Worm (Caenorhabditis elegans) whole organism, late embryonic: ENCODE data around the gene vha-15.

Source experiments
- F13H6.1 ChIP-seq: sonication (generic microtip); optimal IDR thresholded peaks from 2 replicates; lab custom pipeline; 2016; ENCODE audit warnings: missing genetic modification characterization, missing compliant biosample characterization
- K09A11.1 ChIP-seq: sonication (generic microtip); optimal IDR thresholded peaks from 2 replicates; lab custom pipeline; 2017; ENCODE audit warnings: antibody characterized with exemption, mild to moderate bottlenecking, missing genetic modification characterization, missing compliant biosample characterization; ENCODE audit not compliant: insufficient read depth
- T23F11.4 ChIP-seq: fragments of 200-800 bp; sonication (Bioruptor generic); optimal IDR thresholded peaks from 2 replicates; lab custom pipeline; 2018; ENCODE audit warnings: mild to moderate bottlenecking, missing genetic modification characterization, missing compliant biosample characterization
- Y22D7AL.16 ChIP-seq: sonication (generic microtip); optimal IDR thresholded peaks from 2 replicates; lab custom pipeline; 2016; ENCODE audit warnings: missing genetic modification characterization, missing compliant biosample characterization
- ahr-1 ChIP-seq: sonication (generic microtip); optimal IDR thresholded peaks from 2 replicates; lab custom pipeline; 2016; ENCODE audit warnings: missing genetic modification characterization, missing compliant biosample characterization
- ceh-14 ChIP-seq: sonication (generic microtip); optimal IDR thresholded peaks from 2 replicates; lab custom pipeline; 2016; ENCODE audit warnings: missing genotype, missing genetic modification characterization, missing compliant biosample characterization
- ceh-18 ChIP-seq: sonication (generic microtip); optimal IDR thresholded peaks from 2 replicates; lab custom pipeline; 2016; ENCODE audit warnings: missing genetic modification characterization, missing compliant biosample characterization
- ceh-2 ChIP-seq: sonication (generic microtip); optimal IDR thresholded peaks from 2 replicates; lab custom pipeline; 2016; ENCODE audit warnings: missing genotype, missing genetic modification characterization, missing compliant biosample characterization
- ceh-30 ChIP-seq: fragments of 150-350 bp; optimal IDR thresholded peaks from 2 replicates; lab custom pipeline; 2014; ENCODE audit warnings: missing biosample characterization, missing genetic modification characterization
- ceh-31 ChIP-seq: sonication (generic microtip); optimal IDR thresholded peaks from 2 replicates; lab custom pipeline; 2016; ENCODE audit warnings: missing genetic modification characterization, missing compliant biosample characterization
- ceh-34 ChIP-seq: sonication (generic microtip); optimal IDR thresholded peaks from 2 replicates; lab custom pipeline; 2016; ENCODE audit warnings: mild to moderate bottlenecking, missing genetic modification characterization, missing compliant biosample characterization
- ceh-9 ChIP-seq: sonication (generic microtip); optimal IDR thresholded peaks from 2 replicates; lab custom pipeline; 2016; ENCODE audit warnings: mild to moderate bottlenecking, missing genetic modification characterization, inconsistent platforms, missing compliant biosample characterization
- dve-1 ChIP-seq: sonication (generic microtip); optimal IDR thresholded peaks from 2 replicates; lab custom pipeline; 2017; ENCODE audit warnings: antibody characterized with exemption, mild to moderate bottlenecking, missing genetic modification characterization, missing compliant biosample characterization
- elt-2 ChIP-seq: sonication (generic microtip); optimal IDR thresholded peaks from 2 replicates; lab custom pipeline; 2016; ENCODE audit warnings: missing genetic modification reagents, missing genetic modification characterization, missing compliant biosample characterization
- fax-1 ChIP-seq: sonication (generic microtip); optimal IDR thresholded peaks from 2 replicates; lab custom pipeline; 2016; ENCODE audit warnings: missing genotype, missing genetic modification characterization, missing compliant biosample characterization
- fkh-10 ChIP-seq: fragments of 150-350 bp; optimal IDR thresholded peaks from 2 replicates; lab custom pipeline; 2014; ENCODE audit warnings: missing biosample characterization, missing genetic modification reagents, missing genetic modification characterization
- hlh-15 ChIP-seq: sonication (generic microtip); optimal IDR thresholded peaks from 2 replicates; lab custom pipeline; 2016; ENCODE audit warnings: missing genetic modification characterization, missing compliant biosample characterization
- hlh-8 ChIP-seq: sonication (generic microtip); optimal IDR thresholded peaks from 2 replicates; lab custom pipeline; 2016; ENCODE audit warnings: missing genotype, missing genetic modification characterization, missing compliant biosample characterization
- lin-11 ChIP-seq: fragments of 200-800 bp; sonication (Bioruptor generic); optimal IDR thresholded peaks from 2 replicates; lab custom pipeline; 2018; ENCODE audit warnings: mild to moderate bottlenecking, missing genetic modification characterization, missing compliant biosample characterization
- madf-2 ChIP-seq: sonication (generic microtip); optimal IDR thresholded peaks from 2 replicates; lab custom pipeline; 2017; ENCODE audit warnings: missing genetic modification characterization, missing compliant biosample characterization
- mec-3 ChIP-seq: sonication (generic microtip); optimal IDR thresholded peaks from 2 replicates; lab custom pipeline; 2016; ENCODE audit warnings: borderline replicate concordance, missing genetic modification characterization, missing compliant biosample characterization
- nhr-11 ChIP-seq: fragments of 150-350 bp; optimal IDR thresholded peaks from 2 replicates; lab custom pipeline; 2014; ENCODE audit warnings: missing biosample characterization, missing genetic modification characterization
- pag-3 ChIP-seq: sonication (generic microtip); optimal IDR thresholded peaks from 2 replicates; lab custom pipeline; 2016; ENCODE audit warnings: missing compliant biosample characterization, missing genetic modification characterization, borderline replicate concordance
- pat-9 ChIP-seq: fragments of 200-800 bp; sonication (Bioruptor generic); optimal IDR thresholded peaks from 2 replicates; lab custom pipeline; 2018; ENCODE audit warnings: mild to moderate bottlenecking, missing genetic modification characterization, moderate library complexity, missing compliant biosample characterization
- pax-1 ChIP-seq: fragments of 150-350 bp; optimal IDR thresholded peaks from 2 replicates; lab custom pipeline; 2014; ENCODE audit warnings: missing biosample characterization, missing genetic modification characterization
- pha-4 ChIP-seq: fragments of 150-350 bp; optimal IDR thresholded peaks from 2 replicates; lab custom pipeline; 2018; ENCODE audit warnings: missing biosample characterization, missing genetic modification reagents, missing genetic modification characterization
- pqm-1 ChIP-seq: sonication (generic microtip); optimal IDR thresholded peaks from 2 replicates; lab custom pipeline; 2016; ENCODE audit warnings: missing genetic modification characterization, missing compliant biosample characterization
- pros-1 ChIP-seq: fragments of 150-350 bp; optimal IDR thresholded peaks from 2 replicates; lab custom pipeline; 2014; ENCODE audit warnings: missing biosample characterization, missing genetic modification reagents, missing genetic modification characterization
- sdc-2 ChIP-seq: sonication (generic microtip); optimal IDR thresholded peaks from 2 replicates; lab custom pipeline; 2016; ENCODE audit warnings: missing genotype, missing genetic modification characterization, missing compliant biosample characterization
- sox-2 ChIP-seq: fragments of 200-800 bp; sonication (Bioruptor generic); IDR thresholded peaks from 2 replicates; pipeline ENCODE4 v1.3.6; 2022; ENCODE audit warnings: missing genetic modification reagents, missing genetic modification characterization, missing compliant biosample characterization
- syd-9 ChIP-seq: sonication (generic microtip); optimal IDR thresholded peaks from 2 replicates; lab custom pipeline; 2016; ENCODE audit warnings: mild to moderate bottlenecking, missing genetic modification characterization, moderate library complexity, missing compliant biosample characterization
- tbx-2 ChIP-seq: sonication (generic microtip); optimal IDR thresholded peaks from 2 replicates; lab custom pipeline; 2016; ENCODE audit warnings: missing genetic modification characterization, missing compliant biosample characterization
- tbx-7 ChIP-seq: sonication (generic microtip); optimal IDR thresholded peaks from 2 replicates; lab custom pipeline; 2016; ENCODE audit warnings: missing genotype, missing genetic modification characterization, missing compliant biosample characterization
- ttx-3 ChIP-seq: sonication (generic microtip); optimal IDR thresholded peaks from 2 replicates; lab custom pipeline; 2016; ENCODE audit warnings: missing genetic modification reagents, missing genetic modification characterization, missing compliant biosample characterization
- unc-42 ChIP-seq: sonication (generic microtip); optimal IDR thresholded peaks from 2 replicates; lab custom pipeline; 2016; ENCODE audit warnings: missing genotype, missing genetic modification characterization, missing compliant biosample characterization
- unc-55 ChIP-seq: sonication (generic microtip); optimal IDR thresholded peaks from 2 replicates; lab custom pipeline; 2017; ENCODE audit warnings: missing biosample characterization, missing genetic modification reagents, missing genetic modification characterization

vha-15 gene

ce11 chrX:2266777-2267176 lies 29.1 kb downstream of the vha-15 start:
- TF ChIP-seq unc-42 (tag; lab: Kevin White, UChicago) (peak; percentile 19), sdc-2 (tag; lab: Kevin White, UChicago) (no peak), pqm-1 (tag; lab: Kevin White, UChicago) (no peak)

DNA sequence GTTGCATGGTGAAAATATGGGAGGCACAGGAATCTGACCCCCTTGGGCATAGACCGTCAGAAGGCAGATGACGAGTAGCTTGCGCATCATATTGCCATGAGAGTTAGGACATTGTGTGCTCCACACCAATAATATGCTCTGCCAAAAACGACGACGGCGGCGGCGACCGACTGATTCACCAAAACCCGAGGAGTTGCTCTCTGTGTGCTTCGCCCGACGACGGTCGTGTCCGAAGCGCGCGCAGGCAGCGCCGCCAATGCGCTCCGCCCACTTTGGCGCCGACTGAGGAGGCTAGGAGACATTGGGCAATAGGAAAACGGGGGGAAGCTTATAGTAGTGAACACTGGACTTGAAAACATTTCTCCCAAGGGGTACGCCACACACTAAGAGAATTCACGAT lies 30.2 kb downstream of the vha-15 start, which contains the start of gene AH9.6:
AH9.6 (minus strand) TSS at position 183 of the 400 bp plus-strand sequence.
- TF ChIP-seq lin-11 (tag; lab: Kevin White, UChicago), result no peak
- TF ChIP-seq fax-1 (tag; lab: Kevin White, UChicago), result no peak
- no peak for TF ChIP-seq unc-42 (tag; lab: Kevin White, UChicago)
- no peak for TF ChIP-seq mec-3 (tag; lab: Kevin White, UChicago)
- no peak for TF ChIP-seq nhr-11
- no peak for TF ChIP-seq fkh-10
- no peak for TF ChIP-seq T23F11.4 (GFP tag; lab: Kevin White, UChicago)
- TF ChIP-seq elt-2 (tag; lab: Kevin White, UChicago), result no peak
- no peak for TF ChIP-seq pag-3 (tag; lab: Kevin White, UChicago)

DNA sequence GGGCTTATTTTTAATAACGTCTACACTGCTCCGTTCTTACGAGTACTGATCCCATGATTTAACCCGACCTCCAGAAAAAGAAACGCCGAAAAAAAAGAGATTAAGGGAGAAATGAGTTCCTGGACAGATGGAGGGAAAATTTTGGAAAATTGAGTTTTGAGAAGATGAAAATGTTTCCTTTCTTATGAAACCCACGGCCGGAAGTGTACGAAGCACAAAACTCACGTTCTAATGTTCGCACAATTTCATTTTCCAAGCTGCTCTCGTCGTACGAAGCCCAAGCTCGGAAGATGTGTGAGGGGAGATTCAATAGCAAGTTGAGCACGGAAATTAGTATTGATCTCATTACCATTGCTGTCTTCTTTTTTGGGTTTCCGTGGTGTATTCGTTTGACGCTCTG lies 33.7 kb downstream of the vha-15 start:
- peak; percentile 70 for TF ChIP-seq unc-42 (tag; lab: Kevin White, UChicago)
- TF ChIP-seq hlh-8 (tag; lab: Kevin White, UChicago), result no peak

DNA sequence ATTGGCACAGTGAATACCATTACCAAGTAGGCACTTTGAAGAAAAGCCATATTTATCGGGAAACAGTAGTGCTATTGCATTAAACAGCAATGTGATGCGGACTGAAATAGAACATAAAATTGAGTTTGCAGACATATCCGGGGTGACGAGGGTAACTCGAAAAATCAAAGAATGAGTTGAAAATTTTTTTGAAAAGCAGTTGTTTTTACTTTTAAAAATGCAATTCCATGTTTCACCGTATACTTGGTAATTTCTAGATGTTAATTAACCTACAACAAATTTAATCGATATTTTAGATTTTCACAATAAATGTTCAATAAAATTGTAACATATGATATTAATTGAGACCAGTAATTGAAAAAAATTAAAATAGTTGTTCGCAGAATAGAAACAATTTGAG lies 36.5 kb downstream of the vha-15 start, which contains the start of gene AH9.4:
AH9.4 (minus strand) TSS at position 101 of the 400 bp plus-strand sequence.
- TF ChIP-seq sox-2 (no peak), hlh-15 (tag; lab: Kevin White, UChicago) (no peak), unc-55 (GFP tag; lab: Kevin White, UChicago) (no peak), pax-1 (tag; lab: Kevin White, UChicago) (no peak), ahr-1 (no peak), tbx-7 (tag; lab: Kevin White, UChicago) (no peak), ceh-18 (tag; lab: Kevin White, UChicago) (no peak), syd-9 (tag; lab: Kevin White, UChicago) (no peak), pqm-1 (tag; lab: Kevin White, UChicago) (no peak), ceh-14 (no peak), mec-3 (tag; lab: Kevin White, UChicago) (no peak), dve-1 (no peak)

DNA sequence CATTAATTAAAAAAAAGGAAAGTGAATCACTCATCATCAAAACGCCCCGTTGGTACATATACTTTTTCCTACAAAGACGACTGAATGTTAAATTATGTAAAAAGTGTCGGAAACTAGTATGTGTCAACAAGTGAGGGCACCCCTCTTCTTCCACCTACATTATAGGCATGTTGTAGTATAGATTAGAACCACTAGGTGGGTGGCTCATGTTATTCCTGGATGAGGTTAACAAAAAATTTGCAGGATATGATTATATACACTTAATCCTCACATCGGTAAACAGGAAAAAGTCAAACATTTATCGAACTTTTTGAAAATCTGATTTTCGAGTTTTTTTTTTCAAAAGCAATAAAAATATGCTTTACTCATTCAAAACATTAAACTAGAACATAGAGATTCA lies 38.3 kb downstream of the vha-15 start:
- TF ChIP-seq unc-55 (GFP tag; lab: Kevin White, UChicago) (no peak), ceh-31 (tag; lab: Kevin White, UChicago) (no peak), nhr-11 (no peak), ttx-3 (no peak), ceh-2 (tag; lab: Kevin White, UChicago) (no peak), madf-2 (tag; lab: Kevin White, UChicago) (no peak), ceh-14 (no peak), F13H6.1 (tag; lab: Kevin White, UChicago) (no peak), pha-4 (tag; lab: Kevin White, UChicago) (no peak), K09A11.1 (tag; lab: Kevin White, UChicago) (no peak), ceh-30 (no peak), Y22D7AL.16 (tag; lab: Kevin White, UChicago) (no peak), ahr-1 (no peak), ceh-34 (no peak), pros-1 (no peak), pat-9 (tag; lab: Kevin White, UChicago) (no peak), ceh-9 (tag; lab: Kevin White, UChicago) (no peak), tbx-2 (tag; lab: Kevin White, UChicago) (no peak)
